Worm (Caenorhabditis elegans): ENCODE data around the gene C02F12.5.

DNA sequence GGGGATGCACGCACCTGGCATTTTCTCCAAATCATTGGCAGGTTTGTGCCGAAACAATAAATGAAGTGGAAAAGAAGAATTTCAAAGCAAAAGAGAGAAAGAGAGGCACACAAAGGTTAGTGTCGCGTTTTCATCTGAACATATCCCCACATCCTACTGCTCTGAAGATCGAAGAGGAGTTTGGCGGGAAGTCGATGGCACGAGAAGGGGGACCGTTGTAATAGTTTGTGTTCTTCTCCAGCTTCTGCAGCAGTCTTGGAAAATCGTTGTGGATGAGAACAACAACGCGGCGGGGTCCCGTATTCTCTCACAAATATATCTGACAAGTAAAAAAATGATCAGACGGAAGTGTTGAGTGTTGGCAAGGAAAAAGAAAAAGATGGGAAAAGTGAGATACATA lies 26.0 kb downstream of the C02F12.5 start:
- TF ChIP-seq ref-1 (GFP tag; conservative IDR thresholded peaks at IDR 0.05), result no peak
- TF ChIP-seq flt-1 (GFP tag; IDR thresholded peaks at IDR 0.05), result no peak
- TF ChIP-seq ztf-29 (GFP tag; IDR thresholded peaks at IDR 0.05), result no peak
- TF ChIP-seq T22C8.4 (GFP tag; IDR thresholded peaks at IDR 0.05), result no peak
- no peak for TF ChIP-seq cog-1 (tag; optimal IDR thresholded peaks at IDR 0.05)
- TF ChIP-seq tab-1 (GFP tag; IDR thresholded peaks at IDR 0.05), result no peak
- TF ChIP-seq med-1 (GFP tag; optimal IDR thresholded peaks at IDR 0.05; ENCODE audit: insufficient read depth), result no peak

Data from whole organism, midembryonic.